Worm (Caenorhabditis elegans) whole organism, L1 larva: ENCODE results near the gene cids-1.

ENCODE experiments used
- aly-2 ChIP-seq: fragments of 150-350 bp; optimal IDR thresholded peaks from 2 replicates; lab custom pipeline; 2014; ENCODE audit warnings: missing biosample characterization, missing genetic modification characterization
- blmp-1 ChIP-seq: fragments of 150-350 bp; optimal IDR thresholded peaks from 2 replicates; lab custom pipeline; 2014; ENCODE audit warnings: missing biosample characterization, missing genetic modification characterization
- dpl-1 ChIP-seq, 3 experiments: fragments of 150-350 bp in 2 of 3; sonication (generic microtip) in 1 of 3; optimal IDR thresholded peaks; 2 replicates each; lab custom pipeline; 2014 to 2017; ENCODE audit warnings: missing biosample characterization in 3 of 3, missing genetic modification characterization in 3 of 3, missing genetic modification reagents in 3 of 3
- egl-13 ChIP-seq: sonication (generic microtip); optimal IDR thresholded peaks from 2 replicates; lab custom pipeline; 2016; ENCODE audit warnings: missing genotype, missing genetic modification reagents, missing genetic modification characterization, missing compliant biosample characterization
- irx-1 ChIP-seq: sonication (generic microtip); optimal IDR thresholded peaks from 2 replicates; lab custom pipeline; 2016; ENCODE audit warnings: missing genetic modification characterization, missing compliant biosample characterization
- lin-35 ChIP-seq, 2 experiments: fragments of 150-350 bp; optimal IDR thresholded peaks; 2 replicates each; lab custom pipeline; 2014; ENCODE audit warnings: missing biosample characterization in 2 of 2, missing genetic modification characterization in 2 of 2, missing genetic modification reagents in 2 of 2
- lsy-2 ChIP-seq, 2 experiments: fragments of 150-350 bp; optimal IDR thresholded peaks; 2 replicates each; lab custom pipeline; 2014; ENCODE audit warnings: missing biosample characterization in 2 of 2, missing genetic modification characterization in 2 of 2
- sup-37 ChIP-seq: fragments of 200-800 bp; sonication (Bioruptor generic); optimal IDR thresholded peaks from 2 replicates; lab custom pipeline; 2018; ENCODE audit warnings: mild to moderate bottlenecking, missing genetic modification characterization, missing compliant biosample characterization
- unc-86 ChIP-seq: sonication (generic microtip); optimal IDR thresholded peaks from 2 replicates; lab custom pipeline; 2016; ENCODE audit warnings: missing genetic modification characterization, missing compliant biosample characterization
- unc-98 ChIP-seq: fragments of 200-800 bp; sonication (Bioruptor generic); IDR thresholded peaks from 2 replicates; pipeline ENCODE4 v1.3.6; 2022; ENCODE audit warnings: missing genetic modification characterization, missing compliant biosample characterization

cids-1 gene

ce11 chrIII:8291268-8292032 lies 47.2 kb downstream of the cids-1 start (continued):
- TF ChIP-seq unc-98 (GFP tag; lab: Robert Waterston, UW) (no peak), lin-35 (GFP tag; optimal IDR thresholded peaks at IDR 0.05; lab: Kevin White, UChicago) (peak in 1 of 2 experiments; percentile 29), sup-37 (no peak), dpl-1 (GFP tag; optimal IDR thresholded peaks at IDR 0.05; lab: Kevin White, UChicago) (no peak), irx-1 (tag; lab: Kevin White, UChicago) (no peak), unc-86 (no peak), egl-13 (tag; lab: Kevin White, UChicago) (no peak), lsy-2 (tag; optimal IDR thresholded peaks at IDR 0.05; lab: Kevin White, UChicago) (peak in 1 of 2 experiments; percentile 7), aly-2 (tag; lab: Kevin White, UChicago) (no peak)
- TF ChIP-seq, all 84 proteins: peak for 11

ce11 chrIII:8293260-8293659 lies 49.0 kb downstream of the cids-1 start:
- TF ChIP-seq blmp-1 (peak; percentile 84), lin-35 (GFP tag; optimal IDR thresholded peaks at IDR 0.05; lab: Kevin White, UChicago) (no peak)
